Worm (Caenorhabditis elegans) whole organism, early embryonic: ENCODE data around the gene F32H5.4.

ENCODE experiments used
- B0310.2 ChIP-seq: sonication (generic microtip); optimal IDR thresholded peaks from 2 replicates; lab custom pipeline; 2016; ENCODE audit warnings: mild to moderate bottlenecking, missing genetic modification characterization, missing compliant biosample characterization
- F13C5.2 ChIP-seq: sonication (generic microtip); optimal IDR thresholded peaks from 2 replicates; lab custom pipeline; 2017; ENCODE audit warnings: mild to moderate bottlenecking, missing genetic modification characterization, inconsistent platforms, missing compliant biosample characterization
- aly-1 ChIP-seq: sonication (generic microtip); optimal IDR thresholded peaks from 2 replicates; lab custom pipeline; 2016; ENCODE audit warnings: missing genetic modification characterization, missing compliant biosample characterization
- ama-1 ChIP-seq: fragments of 150-350 bp; optimal IDR thresholded peaks from 2 replicates; lab custom pipeline; 2014
- ceh-13 ChIP-seq: fragments of 200-800 bp; sonication (Bioruptor generic); optimal IDR thresholded peaks from 2 replicates; lab custom pipeline; 2018; ENCODE audit warnings: mild to moderate bottlenecking, missing genetic modification characterization, missing compliant biosample characterization
- ceh-36 ChIP-seq: sonication (generic microtip); optimal IDR thresholded peaks from 2 replicates; lab custom pipeline; 2016; ENCODE audit warnings: missing genetic modification characterization, inconsistent platforms, missing compliant biosample characterization
- ets-7 ChIP-seq: sonication (generic microtip); optimal IDR thresholded peaks from 2 replicates; lab custom pipeline; 2016; ENCODE audit warnings: missing genotype, missing genetic modification characterization, missing compliant biosample characterization
- flt-1 ChIP-seq: fragments of 200-800 bp; sonication (Bioruptor generic); IDR thresholded peaks from 2 replicates; pipeline ENCODE4 v1.3.6; 2022; ENCODE audit warnings: missing genetic modification characterization, missing compliant biosample characterization
- hmg-4 ChIP-seq: fragments of 200-800 bp; sonication (Bioruptor generic); optimal IDR thresholded peaks from 2 replicates; lab custom pipeline; 2018; ENCODE audit warnings: mild to moderate bottlenecking, missing genetic modification characterization, missing compliant biosample characterization
- pes-1 ChIP-seq: fragments of 200-800 bp; sonication (Bioruptor generic); IDR thresholded peaks from 2 replicates; pipeline ENCODE4 v1.3.6; 2022; ENCODE audit warnings: missing genetic modification reagents, missing genetic modification characterization, missing compliant biosample characterization
- tbx-11 ChIP-seq: fragments of 200-800 bp; sonication (Bioruptor generic); IDR thresholded peaks from 2 replicates; pipeline ENCODE4 v1.3.6; 2022; ENCODE audit warnings: missing genetic modification characterization, missing compliant biosample characterization
- tra-4 ChIP-seq: sonication (generic microtip); optimal IDR thresholded peaks from 2 replicates; lab custom pipeline; 2017; ENCODE audit warnings: missing genetic modification characterization, missing compliant biosample characterization

- TF ChIP-seq ama-1 (lab: Kevin White, UChicago) (no peak), F13C5.2 (tag; lab: Kevin White, UChicago) (no peak), flt-1 (GFP tag; lab: Robert Waterston, UW) (no peak), ceh-13 (GFP tag; lab: Kevin White, UChicago) (no peak), tbx-11 (GFP tag; lab: Robert Waterston, UW) (no peak), hmg-4 (no peak), tra-4 (no peak), pes-1 (GFP tag; lab: Robert Waterston, UW) (no peak), aly-1 (tag; lab: Kevin White, UChicago) (no peak), ets-7 (no peak), ceh-36 (tag; lab: Kevin White, UChicago) (no peak), B0310.2 (tag; lab: Kevin White, UChicago) (no peak)
Measured at ce11 chrV:13334447-13334846, 25.9 kb upstream of the F32H5.4 start.
